Worm (Caenorhabditis elegans) whole organism, L4 larva: Measurements from ENCODE around the gene sedl-1.

Source experiments
- D1046.2 ChIP-seq: fragments of 200-800 bp; sonication (Bioruptor generic); IDR thresholded peaks from 2 replicates; pipeline ENCODE4 v1.3.6; 2022; ENCODE audit warnings: missing genetic modification characterization, missing compliant biosample characterization
- F37D6.2 ChIP-seq: sonication (generic microtip); optimal IDR thresholded peaks from 2 replicates; lab custom pipeline; 2016; ENCODE audit warnings: mild to moderate bottlenecking, missing genetic modification characterization, missing compliant biosample characterization
- F44E2.7 ChIP-seq: fragments of 200-800 bp; sonication (Bioruptor generic); IDR thresholded peaks from 2 replicates; pipeline ENCODE4 v2.1.2; 2022; ENCODE audit warnings: missing genetic modification characterization, missing compliant biosample characterization
- R02D3.7 ChIP-seq: fragments of 150-350 bp; sonication (generic microtip); optimal IDR thresholded peaks from 3 replicates; lab custom pipeline; 2014; ENCODE audit warnings: missing biosample characterization, missing genetic modification characterization
- Y105C5A.15 ChIP-seq: fragments of 200-800 bp; sonication (Bioruptor generic); IDR thresholded peaks from 2 replicates; pipeline ENCODE4 v1.3.6; 2022; ENCODE audit warnings: missing genetic modification characterization, missing compliant biosample characterization
- ZK337.2 ChIP-seq: fragments of 200-800 bp; sonication (Bioruptor generic); IDR thresholded peaks from 2 replicates; pipeline ENCODE4 v1.3.6; 2022; ENCODE audit warnings: missing genetic modification reagents, missing genetic modification characterization, missing compliant biosample characterization
- aly-2 ChIP-seq: sonication (generic microtip); optimal IDR thresholded peaks from 2 replicates; lab custom pipeline; 2018; ENCODE audit warnings: missing biosample characterization, missing genetic modification characterization
- attf-4 ChIP-seq: sonication (generic microtip); optimal IDR thresholded peaks from 3 replicates; lab custom pipeline; 2017; ENCODE audit warnings: missing biosample characterization, missing genetic modification characterization
- ceh-20 ChIP-seq: fragments of 200-800 bp; sonication (Bioruptor generic); IDR thresholded peaks from 2 replicates; pipeline ENCODE4 v1.3.6; 2022; ENCODE audit warnings: missing genetic modification reagents, missing genetic modification characterization, missing compliant biosample characterization
- ceh-32 ChIP-seq: sonication (generic microtip); optimal IDR thresholded peaks from 2 replicates; lab custom pipeline; 2016; ENCODE audit warnings: mild to moderate bottlenecking, missing genetic modification characterization, missing compliant biosample characterization; ENCODE audit not compliant: poor library complexity
- ceh-62 ChIP-seq: sonication (generic microtip); optimal IDR thresholded peaks from 2 replicates; lab custom pipeline; 2017; ENCODE audit warnings: missing biosample characterization, missing genetic modification characterization
- ctbp-1 ChIP-seq: fragments of 200-800 bp; sonication (Bioruptor generic); IDR thresholded peaks from 2 replicates; pipeline ENCODE4 v1.3.6; 2022; ENCODE audit warnings: missing genetic modification reagents, missing genetic modification characterization, missing compliant biosample characterization
- daf-16 ChIP-seq, 3 experiments: sonication (generic microtip); optimal IDR thresholded peaks; 2 replicates each; lab custom pipeline; 2016 to 2017; ENCODE audit warnings: missing genetic modification characterization in 3 of 3, missing genetic modification reagents in 3 of 3, mild to moderate bottlenecking in 2 of 3, missing compliant biosample characterization in 2 of 3, missing biosample characterization in 1 of 3, moderate library complexity in 1 of 3
- dmd-6 ChIP-seq: fragments of 200-800 bp; sonication (Bioruptor generic); IDR thresholded peaks from 2 replicates; pipeline ENCODE4 v1.3.6; 2022; ENCODE audit warnings: missing genetic modification reagents, missing genetic modification characterization, missing compliant biosample characterization
- dmd-8 ChIP-seq: fragments of 200-800 bp; sonication (Bioruptor generic); IDR thresholded peaks from 2 replicates; pipeline ENCODE4 v1.3.6; 2022; ENCODE audit warnings: missing genetic modification characterization, missing compliant biosample characterization
- egl-27 ChIP-seq: sonication (generic microtip); optimal IDR thresholded peaks from 3 replicates; lab custom pipeline; 2017; ENCODE audit warnings: missing biosample characterization, missing genetic modification reagents, missing genetic modification characterization
- egl-43 ChIP-seq: fragments of 200-800 bp; sonication (Bioruptor generic); IDR thresholded peaks from 2 replicates; pipeline ENCODE4 v1.3.6; 2022; ENCODE audit warnings: missing genetic modification reagents, missing genetic modification characterization, missing compliant biosample characterization
- fkh-10 ChIP-seq: fragments of 150-350 bp; optimal IDR thresholded peaks from 2 replicates; lab custom pipeline; 2014; ENCODE audit warnings: missing biosample characterization, missing genetic modification reagents, missing genetic modification characterization
- hmg-1.1 ChIP-seq: fragments of 200-800 bp; sonication (Bioruptor generic); IDR thresholded peaks from 2 replicates; pipeline ENCODE4 v1.3.6; 2022; ENCODE audit warnings: missing genetic modification reagents, missing genetic modification characterization, missing compliant biosample characterization
- lin-1 ChIP-seq: fragments of 200-800 bp; sonication (Bioruptor generic); IDR thresholded peaks from 2 replicates; pipeline ENCODE4 v1.3.6; 2022; ENCODE audit warnings: missing genetic modification reagents, missing genetic modification characterization, missing compliant biosample characterization
- lin-29 ChIP-seq: fragments of 200-800 bp; sonication (Bioruptor generic); IDR thresholded peaks from 2 replicates; pipeline ENCODE4 v1.3.6; 2022; ENCODE audit warnings: missing genetic modification reagents, missing genetic modification characterization, missing compliant biosample characterization
- lin-39 ChIP-seq: fragments of 150-350 bp; optimal IDR thresholded peaks from 2 replicates; lab custom pipeline; 2014; ENCODE audit warnings: missing biosample characterization, missing genetic modification reagents, missing genetic modification characterization
- madf-5 ChIP-seq, 2 experiments: fragments of 200-800 bp; sonication (Bioruptor generic); IDR thresholded peaks; 2 replicates each; pipeline ENCODE4 v1.3.6; 2022; ENCODE audit warnings: missing compliant biosample characterization in 2 of 2, missing genetic modification characterization in 2 of 2
- mdl-1 ChIP-seq, 2 experiments: fragments of 150-350 bp in 1 of 2; sonication (generic microtip) in 1 of 2; optimal IDR thresholded peaks; 2 replicates each; lab custom pipeline; 2014 to 2017; ENCODE audit warnings: missing biosample characterization in 2 of 2, missing genetic modification characterization in 2 of 2
- mxl-3 ChIP-seq: fragments of 200-800 bp; sonication (Bioruptor generic); optimal IDR thresholded peaks from 2 replicates; lab custom pipeline; 2018; ENCODE audit warnings: mild to moderate bottlenecking, missing genetic modification characterization, missing compliant biosample characterization
- nhr-10 ChIP-seq: fragments of 150-350 bp; optimal IDR thresholded peaks from 2 replicates; lab custom pipeline; 2014; ENCODE audit warnings: missing biosample characterization, missing genetic modification characterization
- nhr-11 ChIP-seq: fragments of 150-350 bp; optimal IDR thresholded peaks from 2 replicates; lab custom pipeline; 2014; ENCODE audit warnings: missing biosample characterization, missing genetic modification characterization
- nhr-28 ChIP-seq: fragments of 150-350 bp; optimal IDR thresholded peaks from 2 replicates; lab custom pipeline; 2014; ENCODE audit warnings: missing biosample characterization, missing genetic modification characterization
- nhr-76 ChIP-seq: fragments of 150-350 bp; optimal IDR thresholded peaks from 2 replicates; lab custom pipeline; 2014; ENCODE audit warnings: missing biosample characterization, missing genetic modification characterization
- nhr-77 ChIP-seq: fragments of 150-350 bp; optimal IDR thresholded peaks from 2 replicates; lab custom pipeline; 2014; ENCODE audit warnings: missing biosample characterization, missing genetic modification characterization
- pha-4 ChIP-seq, 2 experiments: fragments of 150-350 bp in 1 of 2; fragments of 200-800 bp in 1 of 2; sonication (Bioruptor generic) in 1 of 2; IDR thresholded peaks in 1 of 2; optimal IDR thresholded peaks in 1 of 2; 2 replicates each; pipeline versions ENCODE4 v1.3.6 to Lab custom; 2014 to 2022; ENCODE audit warnings: missing genetic modification characterization in 2 of 2, missing genetic modification reagents in 2 of 2, missing biosample characterization in 1 of 2, missing compliant biosample characterization in 1 of 2
- php-3 ChIP-seq: fragments of 200-800 bp; sonication (Bioruptor generic); IDR thresholded peaks from 2 replicates; pipeline ENCODE4 v1.3.6; 2022; ENCODE audit warnings: missing genetic modification reagents, missing genetic modification characterization, missing compliant biosample characterization
- pqm-1 ChIP-seq: sonication (generic microtip); optimal IDR thresholded peaks from 2 replicates; lab custom pipeline; 2017; ENCODE audit warnings: missing biosample characterization, missing genetic modification characterization
- rbr-2 ChIP-seq: sonication (generic microtip); optimal IDR thresholded peaks from 2 replicates; lab custom pipeline; 2016; ENCODE audit warnings: missing genotype, missing genetic modification characterization, missing compliant biosample characterization
- sdz-12 ChIP-seq: fragments of 200-800 bp; sonication (Bioruptor generic); optimal IDR thresholded peaks from 2 replicates; lab custom pipeline; 2018; ENCODE audit warnings: mild to moderate bottlenecking, missing genetic modification characterization, missing compliant biosample characterization
- snpc-1.2 ChIP-seq: fragments of 200-800 bp; sonication (Bioruptor generic); IDR thresholded peaks from 2 replicates; pipeline ENCODE4 v1.3.6; 2022; ENCODE audit warnings: missing genetic modification reagents, missing genetic modification characterization, missing compliant biosample characterization
- unc-130 ChIP-seq: sonication (generic microtip); optimal IDR thresholded peaks from 2 replicates; lab custom pipeline; 2016; ENCODE audit warnings: missing genetic modification reagents, missing genetic modification characterization, missing compliant biosample characterization
- unc-39 ChIP-seq: sonication (generic microtip); optimal IDR thresholded peaks from 2 replicates; lab custom pipeline; 2017; ENCODE audit warnings: missing biosample characterization, missing genetic modification characterization
- zfp-3 ChIP-seq: fragments of 200-800 bp; sonication (Bioruptor generic); conservative IDR thresholded peaks from 2 replicates; pipeline ENCODE4 v1.3.6; 2022; ENCODE audit warnings: missing genetic modification reagents, missing genetic modification characterization, missing compliant biosample characterization
- zip-11 ChIP-seq: fragments of 200-800 bp; sonication (Bioruptor generic); IDR thresholded peaks from 2 replicates; pipeline ENCODE4 v1.3.6; 2022; ENCODE audit warnings: missing genetic modification characterization, missing compliant biosample characterization
- ztf-7 ChIP-seq: fragments of 150-350 bp; optimal IDR thresholded peaks from 2 replicates; lab custom pipeline; 2014; ENCODE audit warnings: missing biosample characterization, missing genetic modification characterization

sedl-1 gene

DNA sequence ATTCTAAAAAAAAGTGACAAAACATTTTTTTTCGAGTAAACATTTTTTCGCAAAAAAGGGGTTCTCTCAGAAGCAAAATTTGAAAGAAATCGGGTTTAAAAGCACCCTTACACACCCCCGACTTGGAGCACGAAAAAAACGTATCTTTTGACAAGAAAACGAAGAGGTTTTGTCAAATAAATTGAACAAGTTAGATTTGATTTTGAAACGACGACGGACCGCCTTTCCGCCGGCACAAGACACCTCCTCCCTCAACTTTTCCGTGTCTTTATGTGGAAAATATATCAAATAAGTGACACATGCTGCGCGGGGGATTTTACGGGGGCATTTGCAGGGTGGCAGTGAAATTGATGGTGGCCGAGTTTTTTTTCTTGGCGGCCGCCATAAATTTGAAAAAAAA is 28.0 kb upstream of the sedl-1 start:
- TF ChIP-seq dmd-6 (GFP tag; lab: Robert Waterston, UW) = no peak
- no peak for TF ChIP-seq nhr-77 (tag; lab: Kevin White, UChicago)
- TF ChIP-seq nhr-76 (tag; lab: Kevin White, UChicago) = no peak
- TF ChIP-seq ZK337.2 (GFP tag; lab: Robert Waterston, UW) = 0 out of 2 replicates have a peak, but pooled peaks have one; percentile 11
- TF ChIP-seq fkh-10 (GFP tag; lab: Kevin White, UChicago) = peak; percentile 73
- TF ChIP-seq Y105C5A.15 (GFP tag; lab: Robert Waterston, UW) = no peak

DNA sequence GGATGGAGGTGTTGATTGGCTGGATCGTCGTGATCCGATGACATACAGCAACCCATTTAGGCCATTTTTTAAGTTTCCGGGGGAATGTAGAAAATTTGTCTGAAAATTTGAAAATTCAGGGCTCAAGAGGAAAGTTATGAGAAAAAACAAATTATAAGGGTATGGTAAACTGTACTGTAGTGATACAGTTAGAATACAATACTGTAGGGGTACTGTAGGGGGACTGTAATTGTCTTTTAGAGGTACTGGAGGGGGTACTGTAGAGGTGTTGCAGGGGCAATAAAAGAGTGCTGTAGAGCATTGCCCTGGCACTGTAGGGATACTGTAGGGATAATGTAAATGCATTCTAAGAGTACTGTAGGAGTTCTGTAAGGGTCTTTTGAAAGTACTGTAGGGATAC is 24.6 kb upstream of the sedl-1 start, which contains the start of gene D1005.6:
TSS of gene D1005.6 (minus strand) at position 101 of the 400 bp plus-strand sequence.
- TF ChIP-seq madf-5 (GFP tag; IDR thresholded peaks at IDR 0.05; lab: Robert Waterston, UW) (no peak), egl-27 (no peak), zip-11 (GFP tag; lab: Robert Waterston, UW) (no peak), aly-2 (tag; lab: Kevin White, UChicago) (no peak), unc-130 (no peak), F37D6.2 (tag; lab: Kevin White, UChicago) (no peak), lin-39 (tag; lab: Kevin White, UChicago) (no peak), nhr-10 (tag; lab: Kevin White, UChicago) (no peak), sdz-12 (no peak), R02D3.7 (no peak), attf-4 (no peak), mxl-3 (GFP tag; lab: Kevin White, UChicago) (no peak), hmg-1.1 (no peak), php-3 (GFP tag; lab: Robert Waterston, UW) (no peak), pha-4 (GFP tag; IDR thresholded peaks at IDR 0.05; lab: Robert Waterston, UW) (no peak), pha-4 (tag; optimal IDR thresholded peaks at IDR 0.05; lab: Kevin White, UChicago) (no peak), zfp-3 (GFP tag; lab: Robert Waterston, UW) (no peak), ceh-32 (tag; lab: Kevin White, UChicago) (no peak)

DNA sequence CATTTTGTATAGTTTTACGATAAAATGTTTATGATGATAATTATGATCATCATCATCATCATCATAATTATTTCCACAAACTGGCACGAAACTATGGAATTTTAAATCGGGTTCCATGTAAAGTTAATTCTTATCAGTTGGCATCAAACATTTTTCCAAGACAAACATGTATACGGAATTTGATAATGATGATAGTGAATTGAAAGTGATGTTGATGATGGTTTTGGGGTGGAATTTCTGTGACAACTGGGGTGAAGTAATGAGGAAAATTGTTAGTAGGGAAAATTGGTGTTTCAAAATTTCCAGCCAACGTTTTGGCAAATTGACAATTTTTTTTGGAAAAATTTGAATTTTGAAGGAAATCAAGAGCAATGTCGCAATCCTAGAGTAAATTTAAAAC is 19.7 kb upstream of the sedl-1 start:
- no peak for TF ChIP-seq D1046.2 (GFP tag; lab: Robert Waterston, UW)
- TF ChIP-seq daf-16 (GFP tag; optimal IDR thresholded peaks at IDR 0.05; lab: Kevin White, UChicago) = no peak
- TF ChIP-seq daf-16 (tag; optimal IDR thresholded peaks at IDR 0.05; lab: Kevin White, UChicago) = peak; percentile 58

DNA sequence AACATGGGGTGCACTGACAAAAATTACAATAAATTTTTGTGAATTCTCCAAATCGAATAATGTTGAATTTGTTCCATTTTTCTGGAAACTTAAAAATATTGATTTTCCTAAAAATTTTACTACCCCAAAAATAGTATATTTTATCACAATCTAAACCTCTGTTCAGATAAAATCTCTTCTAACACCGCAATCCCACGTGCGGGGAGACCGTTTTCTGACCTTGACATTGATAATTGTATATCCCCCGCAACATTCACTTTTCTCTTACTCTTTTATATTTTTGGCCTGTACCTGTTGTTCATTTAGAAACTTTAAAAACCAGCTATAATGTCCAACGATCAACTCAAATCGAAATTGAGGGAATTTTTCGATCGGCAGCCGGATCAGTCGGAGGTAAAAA is 18.7 kb upstream of the sedl-1 start, which contains the start of gene D1005.2:
TSS of gene D1005.2 (plus strand) at position 230 of the 400 bp plus-strand sequence.
- TF ChIP-seq daf-16 (GFP tag; optimal IDR thresholded peaks at IDR 0.05; lab: Kevin White, UChicago) = no peak
- TF ChIP-seq daf-16 (tag; optimal IDR thresholded peaks at IDR 0.05; lab: Kevin White, UChicago) = no peak
- peak; percentile 40 for TF ChIP-seq nhr-28 (tag; lab: Kevin White, UChicago)
- TF ChIP-seq mxl-3 (GFP tag; lab: Kevin White, UChicago) = peak; percentile 35
- no peak for TF ChIP-seq lin-29 (GFP tag; lab: Robert Waterston, UW)
- TF ChIP-seq pha-4 (GFP tag; IDR thresholded peaks at IDR 0.05; lab: Robert Waterston, UW) = no peak
- TF ChIP-seq pha-4 (tag; optimal IDR thresholded peaks at IDR 0.05; lab: Kevin White, UChicago) = no peak
- no peak for TF ChIP-seq ceh-20 (GFP tag; lab: Robert Waterston, UW)
- peak in 1 of 2 experiments; percentile 64 for TF ChIP-seq mdl-1 (tag; optimal IDR thresholded peaks at IDR 0.05; lab: Kevin White, UChicago)
- TF ChIP-seq, all 104 proteins: peak for 3

DNA sequence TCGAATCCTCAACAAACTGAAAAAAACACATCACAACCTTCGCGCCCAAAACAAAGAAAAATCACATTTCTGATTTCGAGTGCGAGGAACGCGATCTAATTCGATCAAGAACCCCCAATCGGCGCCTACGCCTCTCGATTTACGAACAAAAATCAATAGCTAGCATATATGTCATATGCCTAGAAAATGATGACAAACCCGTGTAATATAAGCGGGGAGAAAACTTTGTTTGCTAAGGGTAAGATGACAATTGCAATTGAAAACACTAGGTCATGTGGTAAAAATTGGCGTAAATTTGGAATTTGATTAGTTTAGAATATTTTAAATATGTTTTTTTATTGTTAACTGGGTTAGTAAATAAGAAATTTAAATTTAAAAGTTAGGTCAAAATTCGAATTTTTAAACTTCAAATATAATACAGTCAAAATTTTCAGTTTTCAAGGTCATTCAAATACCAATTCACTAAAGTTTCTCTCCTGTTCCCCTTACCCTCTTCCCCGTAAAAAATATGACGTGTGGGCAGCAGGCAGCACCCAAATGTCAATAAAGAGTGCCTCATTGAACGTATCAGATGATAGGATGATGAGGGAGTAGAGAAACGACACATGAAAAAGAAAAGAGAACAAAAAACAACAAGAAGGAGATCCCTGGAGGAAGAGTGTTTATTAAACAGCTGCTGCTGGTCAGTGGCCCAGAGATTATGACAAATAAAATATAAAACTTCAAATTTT is 16.5 kb upstream of the sedl-1 start:
- TF ChIP-seq egl-43 (GFP tag; lab: Robert Waterston, UW) (no peak), pqm-1 (peak; percentile 25), snpc-1.2 (GFP tag; lab: Robert Waterston, UW) (no peak), dmd-8 (GFP tag; lab: Robert Waterston, UW) (no peak), mdl-1 (tag; optimal IDR thresholded peaks at IDR 0.05; lab: Kevin White, UChicago) (peak in 1 of 2 experiments; percentile 67), ztf-7 (tag; lab: Kevin White, UChicago) (no peak), hmg-1.1 (peak; percentile 48), lin-1 (GFP tag; lab: Robert Waterston, UW) (no peak), nhr-11 (tag; lab: Kevin White, UChicago) (peak; percentile 40), nhr-77 (tag; lab: Kevin White, UChicago) (peak; percentile 57), rbr-2 (tag; lab: Kevin White, UChicago) (no peak), F44E2.7 (GFP tag; lab: Robert Waterston, UW) (no peak), ceh-62 (tag; lab: Kevin White, UChicago) (no peak), ctbp-1 (no peak), zfp-3 (GFP tag; lab: Robert Waterston, UW) (no peak), unc-39 (tag; lab: Kevin White, UChicago) (no peak), Y105C5A.15 (GFP tag; lab: Robert Waterston, UW) (no peak)
